Worm (Caenorhabditis elegans) whole organism, L4/young adult: ENCODE data around the gene fbxa-5.

Source experiments
- W03F9.2 ChIP-seq: fragments of 150-350 bp; optimal IDR thresholded peaks from 2 replicates; lab custom pipeline; 2014; ENCODE audit warnings: missing biosample characterization, missing genetic modification characterization
- him-1 ChIP-seq: sonication (generic microtip); optimal IDR thresholded peaks from 2 replicates; lab custom pipeline; 2016; ENCODE audit warnings: missing genotype, missing genetic modification reagents, missing genetic modification characterization, missing compliant biosample characterization

- TF ChIP-seq him-1 (tag; lab: Kevin White, UChicago) (no peak), W03F9.2 (tag; lab: Kevin White, UChicago) (no peak)
These were observed 8.2 kb downstream of the fbxa-5 start, which contains the start of gene Y82E9BL.19 for ce11 chrIII:1331894-1332293.
